In the genomic region with DNA sequence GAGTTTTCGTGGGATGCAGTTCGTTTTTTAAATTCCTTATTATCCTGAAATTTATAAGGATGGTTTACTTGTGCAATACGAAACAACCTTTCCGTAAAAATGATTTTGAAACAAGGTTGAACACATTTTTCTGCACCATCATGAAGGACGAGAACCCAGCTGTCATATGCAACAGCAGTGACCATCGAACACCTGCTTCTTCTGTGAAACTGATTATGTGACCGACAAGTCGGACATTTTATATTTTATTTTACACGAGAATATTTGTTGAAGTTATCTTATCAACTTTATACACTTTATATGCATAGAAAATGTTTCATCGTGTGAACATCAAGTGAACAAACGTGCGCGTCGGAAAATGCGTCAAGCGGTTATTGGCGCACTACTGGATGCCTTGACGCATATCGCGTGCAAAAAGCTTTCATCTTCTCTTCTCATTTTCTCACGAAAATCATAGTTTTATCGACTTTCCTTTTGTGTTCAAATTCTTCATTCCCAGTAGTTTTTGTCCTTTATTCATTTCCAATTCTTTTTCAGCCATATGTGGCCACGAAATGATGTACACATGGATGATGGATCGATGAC, we compare ENCODE assay signal across 3 worm cellular contexts.
TF ChIP-seq lines count a peak whose summit lies in the region.

A gene (plus strand): TSS at position 538 of the 585 bp plus-strand sequence.

TF ChIP-seq in whole organism, L2 larva, 48 proteins besides CTCF, POLR2A, EP300 and RAD21 (continued from another document):
- TF ChIP-seq mab-5 (tag; optimal IDR thresholded peaks at IDR 0.05; lab: Kevin White, UChicago) (peak; percentile 39), lin-13 (GFP tag; optimal IDR thresholded peaks at IDR 0.05; lab: Kevin White, UChicago) (peak; percentile 49), crh-2 (tag; optimal IDR thresholded peaks at IDR 0.05; lab: Kevin White, UChicago) (peak; percentile 60)

TF ChIP-seq in whole organism, L4 larva, 104 proteins besides CTCF, POLR2A, EP300 and RAD21 (continued from another document and continues in another):
- TF ChIP-seq ztf-11 (tag; optimal IDR thresholded peaks at IDR 0.05; lab: Kevin White, UChicago) (no peak), dmd-6 (GFP tag; IDR thresholded peaks at IDR 0.05; lab: Robert Waterston, UW) (peak; percentile 70), ztf-7 (tag; optimal IDR thresholded peaks at IDR 0.05; lab: Kevin White, UChicago) (no peak), nhr-48 (tag; optimal IDR thresholded peaks at IDR 0.05; lab: Kevin White, UChicago) (peak; percentile 36), ceh-32 (tag; optimal IDR thresholded peaks at IDR 0.05; lab: Kevin White, UChicago; ENCODE audit: poor library complexity) (no peak), ZK337.2 (GFP tag; IDR thresholded peaks at IDR 0.05; lab: Robert Waterston, UW) (no peak), F37D6.2 (tag; optimal IDR thresholded peaks at IDR 0.05; lab: Kevin White, UChicago) (peak; percentile 36), hlh-11 (tag; optimal IDR thresholded peaks at IDR 0.05; lab: Kevin White, UChicago) (no peak), Y5F2A.4 (GFP tag; optimal IDR thresholded peaks at IDR 0.05; lab: Kevin White, UChicago) (no peak), arid-1 (GFP tag; conservative IDR thresholded peaks at IDR 0.05; lab: Robert Waterston, UW) (0 out of 2 replicates have a peak, but pooled peaks have one; percentile 33), daf-19 (GFP tag; conservative IDR thresholded peaks at IDR 0.05; lab: Robert Waterston, UW) (no peak), nhr-237 (tag; optimal IDR thresholded peaks at IDR 0.05; lab: Kevin White, UChicago) (no peak), tra-1 (GFP tag; IDR thresholded peaks at IDR 0.05; lab: Robert Waterston, UW) (no peak), F26F4.8 (GFP tag; conservative IDR thresholded peaks at IDR 0.05; lab: Robert Waterston, UW) (no peak), lin-15B (tag; optimal IDR thresholded peaks at IDR 0.05; lab: Kevin White, UChicago) (no peak), cey-2 (tag; optimal IDR thresholded peaks at IDR 0.05; lab: Kevin White, UChicago; ENCODE audit: borderline replicate concordance, insufficient read depth) (no peak), ces-1 (GFP tag; optimal IDR thresholded peaks at IDR 0.05; lab: Kevin White, UChicago) (no peak), lin-39 (tag; optimal IDR thresholded peaks at IDR 0.05; lab: Kevin White, UChicago) (no peak), zag-1 (tag; optimal IDR thresholded peaks at IDR 0.05; lab: Kevin White, UChicago) (no peak), T20F7.1 (GFP tag; optimal IDR thresholded peaks at IDR 0.05; lab: Kevin White, UChicago) (peak; percentile 67), lin-1 (GFP tag; IDR thresholded peaks at IDR 0.05; lab: Robert Waterston, UW) (no peak), unc-62 (GFP tag; optimal IDR thresholded peaks at IDR 0.05 in 1 of 2; lab: Kevin White, UChicago) (peak in 1 of 2 experiments; percentile 59), unc-62 (tag; optimal IDR thresholded peaks at IDR 0.05; lab: Kevin White, UChicago) (no peak), ama-1 (optimal IDR thresholded peaks at IDR 0.05; lab: Kevin White, UChicago) (no peak), tag-97 (GFP tag; IDR thresholded peaks at IDR 0.05; lab: Robert Waterston, UW) (no peak), madf-9 (GFP tag; conservative IDR thresholded peaks at IDR 0.05; lab: Robert Waterston, UW) (no peak), unc-130 (GFP tag; optimal IDR thresholded peaks at IDR 0.05; lab: Kevin White, UChicago) (no peak), lim-7 (GFP tag; IDR thresholded peaks at IDR 0.05; lab: Robert Waterston, UW) (no peak), daf-8 (GFP tag; IDR thresholded peaks at IDR 0.05; lab: Robert Waterston, UW) (no peak), lin-13 (GFP tag; optimal IDR thresholded peaks at IDR 0.05; lab: Kevin White, UChicago) (peak; percentile 66), lsy-2 (tag; optimal IDR thresholded peaks at IDR 0.05; lab: Kevin White, UChicago) (peak in 1 of 2 experiments; percentile 83), Y105C5A.15 (GFP tag; IDR thresholded peaks at IDR 0.05; lab: Robert Waterston, UW) (no peak), nhr-25 (tag; optimal IDR thresholded peaks at IDR 0.05; lab: Kevin White, UChicago; ENCODE audit: borderline replicate concordance, insufficient read depth) (no peak), mxl-3 (GFP tag; optimal IDR thresholded peaks at IDR 0.05; lab: Kevin White, UChicago) (peak; percentile 57), hlh-30 (tag; optimal IDR thresholded peaks at IDR 0.05; lab: Kevin White, UChicago; ENCODE audit: insufficient read depth) (peak; percentile 66), spr-1 (tag; optimal IDR thresholded peaks at IDR 0.05; lab: Kevin White, UChicago) (no peak), pha-4 (GFP tag; IDR thresholded peaks at IDR 0.05; lab: Robert Waterston, UW) (peak; percentile 30; the same call in 1 of the 2 replicates), pha-4 (tag; optimal IDR thresholded peaks at IDR 0.05; lab: Kevin White, UChicago) (peak; percentile 47), duxl-1 (tag; optimal IDR thresholded peaks at IDR 0.05; lab: Kevin White, UChicago; ENCODE audit: poor library complexity) (peak; percentile 66), fos-1 (tag; optimal IDR thresholded peaks at IDR 0.05; lab: Kevin White, UChicago) (no peak), nhr-11 (tag; optimal IDR thresholded peaks at IDR 0.05; lab: Kevin White, UChicago) (peak; percentile 60), D1046.2 (GFP tag; IDR thresholded peaks at IDR 0.05; lab: Robert Waterston, UW) (no peak), aha-1 (tag; lab: Kevin White, UChicago) (peak; percentile 98), sdz-12 (GFP tag; optimal IDR thresholded peaks at IDR 0.05; lab: Kevin White, UChicago) (no peak), mdt-29 (GFP tag; IDR thresholded peaks at IDR 0.05; lab: Robert Waterston, UW) (no peak), gei-8 (GFP tag; optimal IDR thresholded peaks at IDR 0.05; lab: Kevin White, UChicago) (no peak), lir-3 (tag; optimal IDR thresholded peaks at IDR 0.05; lab: Kevin White, UChicago) (no peak), nhr-42 (GFP tag; IDR thresholded peaks at IDR 0.05; lab: Robert Waterston, UW) (no peak), ceh-20 (GFP tag; IDR thresholded peaks at IDR 0.05; lab: Robert Waterston, UW) (no peak), attf-4 (tag; optimal IDR thresholded peaks at IDR 0.05; lab: Kevin White, UChicago) (no peak), nhr-28 (tag; optimal IDR thresholded peaks at IDR 0.05; lab: Kevin White, UChicago) (peak; percentile 52), snpc-4 (tag; optimal IDR thresholded peaks at IDR 0.05; lab: Kevin White, UChicago) (no peak), zfp-3 (GFP tag; conservative IDR thresholded peaks at IDR 0.05; lab: Robert Waterston, UW) (no peak), hif-1 (tag; optimal IDR thresholded peaks at IDR 0.05; lab: Kevin White, UChicago) (peak in 1 of 2 experiments; percentile 65), F10B5.3 (tag; optimal IDR thresholded peaks at IDR 0.05; lab: Kevin White, UChicago) (peak; percentile 23), vab-7 (GFP tag; IDR thresholded peaks at IDR 0.05; lab: Robert Waterston, UW) (no peak), nhr-76 (tag; optimal IDR thresholded peaks at IDR 0.05; lab: Kevin White, UChicago) (no peak), zip-11 (GFP tag; IDR thresholded peaks at IDR 0.05; lab: Robert Waterston, UW) (no peak), egl-27 (tag; optimal IDR thresholded peaks at IDR 0.05; lab: Kevin White, UChicago) (no peak), lin-38 (GFP tag; IDR thresholded peaks at IDR 0.05; lab: Robert Waterston, UW) (no peak), R02D3.7 (tag; optimal IDR thresholded peaks at IDR 0.05; lab: Kevin White, UChicago) (no peak), nhr-10 (tag; optimal IDR thresholded peaks at IDR 0.05; lab: Kevin White, UChicago) (no peak)

TF ChIP-seq in whole organism, late embryonic, 69 proteins besides CTCF, POLR2A, EP300 and RAD21 (continued from another document):
- no peak for TF ChIP-seq pha-2 (tag; optimal IDR thresholded peaks at IDR 0.05; lab: Kevin White, UChicago)
- no peak for TF ChIP-seq ztf-16 (tag; optimal IDR thresholded peaks at IDR 0.05; lab: Kevin White, UChicago)
- TF ChIP-seq ttx-3 (tag; optimal IDR thresholded peaks at IDR 0.05; lab: Kevin White, UChicago) = no peak
- no peak for TF ChIP-seq pag-3 (tag; optimal IDR thresholded peaks at IDR 0.05; lab: Kevin White, UChicago; ENCODE audit: borderline replicate concordance)
- TF ChIP-seq ceh-30 (tag; optimal IDR thresholded peaks at IDR 0.05; lab: Kevin White, UChicago) = no peak
- no peak for TF ChIP-seq ceh-9 (tag; optimal IDR thresholded peaks at IDR 0.05; lab: Kevin White, UChicago)
- no peak for TF ChIP-seq sox-4 (tag; optimal IDR thresholded peaks at IDR 0.05; lab: Kevin White, UChicago)
- no peak for TF ChIP-seq che-1 (tag; optimal IDR thresholded peaks at IDR 0.05; lab: Kevin White, UChicago)
- no peak for TF ChIP-seq ref-2 (tag; optimal IDR thresholded peaks at IDR 0.05; lab: Kevin White, UChicago)
- peak; percentile 25 for TF ChIP-seq nfya-1 (tag; optimal IDR thresholded peaks at IDR 0.05; lab: Kevin White, UChicago)
- no peak for TF ChIP-seq Y22D7AL.16 (tag; optimal IDR thresholded peaks at IDR 0.05; lab: Kevin White, UChicago)
- no peak for TF ChIP-seq eyg-1 (tag; optimal IDR thresholded peaks at IDR 0.05; lab: Kevin White, UChicago)
- no peak for TF ChIP-seq lin-11 (tag; optimal IDR thresholded peaks at IDR 0.05; lab: Kevin White, UChicago)
- no peak for TF ChIP-seq nhr-232 (tag; optimal IDR thresholded peaks at IDR 0.05; lab: Kevin White, UChicago)
- no peak for TF ChIP-seq unc-42 (tag; optimal IDR thresholded peaks at IDR 0.05; lab: Kevin White, UChicago)
- TF ChIP-seq hlh-8 (tag; optimal IDR thresholded peaks at IDR 0.05; lab: Kevin White, UChicago) = no peak
- no peak for TF ChIP-seq sdc-2 (tag; optimal IDR thresholded peaks at IDR 0.05; lab: Kevin White, UChicago)
- no peak for TF ChIP-seq sox-2 (GFP tag; IDR thresholded peaks at IDR 0.05; lab: Robert Waterston, UW)
- TF ChIP-seq ceh-18 (tag; optimal IDR thresholded peaks at IDR 0.05; lab: Kevin White, UChicago) = no peak
- no peak for TF ChIP-seq syd-9 (tag; optimal IDR thresholded peaks at IDR 0.05; lab: Kevin White, UChicago)
- no peak for TF ChIP-seq zip-5 (tag; optimal IDR thresholded peaks at IDR 0.05; lab: Kevin White, UChicago)
- TF ChIP-seq ceh-31 (tag; optimal IDR thresholded peaks at IDR 0.05; lab: Kevin White, UChicago) = peak; percentile 33
- no peak for TF ChIP-seq hlh-15 (tag; optimal IDR thresholded peaks at IDR 0.05; lab: Kevin White, UChicago)
- no peak for TF ChIP-seq ceh-2 (tag; optimal IDR thresholded peaks at IDR 0.05; lab: Kevin White, UChicago)
- no peak for TF ChIP-seq ama-1 (optimal IDR thresholded peaks at IDR 0.05; lab: Kevin White, UChicago)
- TF ChIP-seq F13H6.1 (tag; optimal IDR thresholded peaks at IDR 0.05; lab: Kevin White, UChicago) = no peak
- TF ChIP-seq C08G9.2 (tag; optimal IDR thresholded peaks at IDR 0.05; lab: Kevin White, UChicago) = no peak
